Worm (Caenorhabditis elegans): ENCODE measurements around the gene clik-2.

DNA sequence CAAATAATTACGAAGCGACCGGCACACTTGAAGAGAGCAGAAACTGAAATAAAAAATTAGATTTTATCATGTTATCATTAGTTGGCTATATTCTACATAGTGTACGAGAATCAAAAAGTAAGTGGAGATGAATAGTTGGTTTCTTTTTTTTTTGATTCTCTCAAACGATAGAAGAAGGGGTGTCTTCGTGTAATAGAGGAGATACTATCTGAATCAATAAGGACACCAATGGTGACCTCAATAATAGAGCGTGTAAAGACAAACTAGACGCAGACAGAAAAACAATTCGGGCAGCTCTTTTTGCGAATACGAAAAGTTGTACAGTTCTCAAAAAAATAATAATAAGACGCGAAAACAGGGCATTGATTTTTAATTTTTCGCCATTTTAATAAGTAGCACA is 26.5 kb downstream of the clik-2 start:
- TF ChIP-seq T22C8.4 (GFP tag; IDR thresholded peaks at IDR 0.05): no peak
- TF ChIP-seq flt-1 (GFP tag; IDR thresholded peaks at IDR 0.05): no peak
- no peak for TF ChIP-seq ztf-23 (GFP tag; IDR thresholded peaks at IDR 0.05)

Data from whole organism, midembryonic.